Worm (Caenorhabditis elegans): ENCODE results near the gene ZK250.14.

ce11 chrII:1901981-1902380 is 43.0 kb downstream of the ZK250.14 start, which contains the start of gene math-23:
- no peak for TF ChIP-seq ets-7 (tag; optimal IDR thresholded peaks at IDR 0.05)
- no peak for TF ChIP-seq B0310.2 (tag; optimal IDR thresholded peaks at IDR 0.05)
- TF ChIP-seq ceh-13 (GFP tag; optimal IDR thresholded peaks at IDR 0.05) = no peak
- TF ChIP-seq ama-1 (optimal IDR thresholded peaks at IDR 0.05) = no peak
- TF ChIP-seq sea-1 (GFP tag; conservative IDR thresholded peaks at IDR 0.05) = no peak
- no peak for TF ChIP-seq pes-1 (GFP tag; IDR thresholded peaks at IDR 0.05)
- no peak for TF ChIP-seq hnd-1 (tag; optimal IDR thresholded peaks at IDR 0.05)
- no peak for TF ChIP-seq flt-1 (GFP tag; IDR thresholded peaks at IDR 0.05)
